Worm (Caenorhabditis elegans) whole organism, L2 larva: ENCODE measurements around the gene ubh-1.

Experiments used
- elt-3 ChIP-seq: sonication (generic microtip); optimal IDR thresholded peaks from 2 replicates; lab custom pipeline; 2017; ENCODE audit warnings: missing biosample characterization, missing genetic modification characterization
- lsy-2 ChIP-seq, 2 experiments: fragments of 150-350 bp in 1 of 2; sonication (generic microtip) in 1 of 2; optimal IDR thresholded peaks; 2 replicates each; lab custom pipeline; 2014 to 2017; ENCODE audit warnings: missing biosample characterization in 2 of 2, missing genetic modification characterization in 2 of 2
- peb-1 ChIP-seq: fragments of 150-350 bp; optimal IDR thresholded peaks from 2 replicates; lab custom pipeline; 2014; ENCODE audit warnings: missing biosample characterization, missing genetic modification characterization
- ztf-11 ChIP-seq: sonication (generic microtip); optimal IDR thresholded peaks from 2 replicates; lab custom pipeline; 2017; ENCODE audit warnings: missing biosample characterization, missing genetic modification characterization

- TF ChIP-seq ztf-11 (tag; lab: Kevin White, UChicago): no peak
- TF ChIP-seq elt-3 (tag; lab: Kevin White, UChicago): no peak
- TF ChIP-seq peb-1: no peak
- no peak for TF ChIP-seq lsy-2 (tag; optimal IDR thresholded peaks at IDR 0.05; lab: Kevin White, UChicago)
Measured at ce11 chrV:6492497-6492896, 18.7 kb downstream of the ubh-1 start.
